Worm (Caenorhabditis elegans) whole organism, young adult: ENCODE data around the gene anmt-1.

Experiments used
- B0035.1 ChIP-seq: sonication (generic microtip); optimal IDR thresholded peaks from 2 replicates; lab custom pipeline; 2016; ENCODE audit warnings: missing genetic modification characterization, mild to moderate bottlenecking, missing compliant biosample characterization, missing genotype, missing genetic modification reagents
- B0336.3 ChIP-seq: fragments of 200-800 bp; sonication (Bioruptor generic); IDR thresholded peaks from 2 replicates; pipeline ENCODE4 v1.3.6; 2022; ENCODE audit warnings: missing genetic modification characterization, missing compliant biosample characterization
- F10E7.11 ChIP-seq: sonication (generic microtip); optimal IDR thresholded peaks from 2 replicates; lab custom pipeline; 2017; ENCODE audit warnings: mild to moderate bottlenecking, missing genetic modification characterization, moderate library complexity, missing compliant biosample characterization
- F22D6.2 ChIP-seq: sonication (generic microtip); optimal IDR thresholded peaks from 2 replicates; lab custom pipeline; 2016; ENCODE audit warnings: mild to moderate bottlenecking, missing genetic modification characterization, missing compliant biosample characterization
- F37B4.10 ChIP-seq: fragments of 200-800 bp; sonication (Bioruptor generic); IDR thresholded peaks from 2 replicates; pipeline ENCODE4 v1.3.6; 2022; ENCODE audit warnings: missing genetic modification characterization, missing compliant biosample characterization
- K11D2.4 ChIP-seq: fragments of 200-800 bp; sonication (Bioruptor generic); IDR thresholded peaks from 2 replicates; pipeline ENCODE4 v1.3.6; 2022; ENCODE audit warnings: missing genetic modification reagents, missing genetic modification characterization, missing compliant biosample characterization
- K12H6.12 ChIP-seq: fragments of 200-800 bp; sonication (Bioruptor generic); optimal IDR thresholded peaks from 2 replicates; lab custom pipeline; 2018; ENCODE audit warnings: mild to moderate bottlenecking, missing genetic modification characterization, missing compliant biosample characterization
- Y56A3A.18 ChIP-seq: fragments of 200-800 bp; sonication (Bioruptor generic); IDR thresholded peaks from 2 replicates; pipeline ENCODE4 v1.3.6; 2022; ENCODE audit warnings: missing genetic modification reagents, missing genetic modification characterization, missing compliant biosample characterization
- ama-1 ChIP-seq, 3 experiments: fragments of 150-350 bp in 1 of 3; sonication (generic microtip) in 2 of 3; optimal IDR thresholded peaks; 2 replicates each; lab custom pipeline; 2014 to 2018; ENCODE audit warnings: missing biosample characterization in 2 of 3, missing genetic modification characterization in 2 of 3, missing genetic modification reagents in 2 of 3
- atf-7 ChIP-seq: sonication (generic microtip); optimal IDR thresholded peaks from 2 replicates; lab custom pipeline; 2017; ENCODE audit warnings: mild to moderate bottlenecking, missing genetic modification characterization, missing compliant biosample characterization
- bed-1 ChIP-seq: fragments of 200-800 bp; sonication (Bioruptor generic); IDR thresholded peaks from 2 replicates; pipeline ENCODE4 v1.3.6; 2022; ENCODE audit warnings: missing genetic modification reagents, missing genetic modification characterization, missing compliant biosample characterization
- bed-2 ChIP-seq: fragments of 200-800 bp; sonication (Bioruptor generic); IDR thresholded peaks from 2 replicates; pipeline ENCODE4 v1.3.6; 2022; ENCODE audit warnings: missing genetic modification reagents, missing genetic modification characterization, missing compliant biosample characterization
- ccch-3 ChIP-seq: fragments of 200-800 bp; sonication (Bioruptor generic); optimal IDR thresholded peaks from 2 replicates; lab custom pipeline; 2018; ENCODE audit warnings: mild to moderate bottlenecking, missing genetic modification characterization, missing compliant biosample characterization
- cebp-1 ChIP-seq, 2 experiments: fragments of 200-800 bp in 1 of 2; sonication (Bioruptor generic) in 1 of 2; sonication (generic microtip) in 1 of 2; IDR thresholded peaks in 1 of 2; optimal IDR thresholded peaks in 1 of 2; 2 replicates each; pipeline versions ENCODE4 v1.3.6 to Lab custom; 2017 to 2022; ENCODE audit warnings: missing compliant biosample characterization in 2 of 2, missing genetic modification characterization in 2 of 2, mild to moderate bottlenecking in 1 of 2, missing genetic modification reagents in 1 of 2, moderate library complexity in 1 of 2
- ceh-100 ChIP-seq: fragments of 200-800 bp; sonication (Bioruptor generic); IDR thresholded peaks from 2 replicates; pipeline ENCODE4 v1.3.6; 2022; ENCODE audit warnings: missing genetic modification reagents, missing genetic modification characterization, missing compliant biosample characterization
- ceh-27 ChIP-seq: fragments of 200-800 bp; sonication (Bioruptor generic); optimal IDR thresholded peaks from 2 replicates; lab custom pipeline; 2018; ENCODE audit warnings: mild to moderate bottlenecking, missing genetic modification characterization, moderate library complexity, missing compliant biosample characterization
- ceh-58 ChIP-seq: fragments of 200-800 bp; sonication (Bioruptor generic); IDR thresholded peaks from 2 replicates; pipeline ENCODE4 v1.3.6; 2022; ENCODE audit warnings: missing genetic modification characterization, missing compliant biosample characterization
- die-1 ChIP-seq: sonication (generic microtip); optimal IDR thresholded peaks from 2 replicates; lab custom pipeline; 2016; ENCODE audit warnings: missing genotype, mild to moderate bottlenecking, missing genetic modification characterization, missing compliant biosample characterization
- dox-1 ChIP-seq: fragments of 200-800 bp; sonication (Bioruptor generic); IDR thresholded peaks from 2 replicates; pipeline ENCODE4 v1.3.6; 2022; ENCODE audit warnings: missing genetic modification reagents, missing genetic modification characterization, missing compliant biosample characterization
- ekl-4 ChIP-seq: fragments of 200-800 bp; sonication (Bioruptor generic); IDR thresholded peaks from 2 replicates; pipeline ENCODE4 v1.3.6; 2022; ENCODE audit warnings: missing genetic modification reagents, missing genetic modification characterization, missing compliant biosample characterization
- ets-4 ChIP-seq: fragments of 200-800 bp; sonication (Bioruptor generic); optimal IDR thresholded peaks from 2 replicates; lab custom pipeline; 2018; ENCODE audit warnings: mild to moderate bottlenecking, missing genetic modification characterization, missing compliant biosample characterization
- fkh-3 ChIP-seq: sonication (generic microtip); optimal IDR thresholded peaks from 2 replicates; lab custom pipeline; 2016; ENCODE audit warnings: mild to moderate bottlenecking, missing genetic modification characterization, missing compliant biosample characterization
- him-1 ChIP-seq: sonication (generic microtip); optimal IDR thresholded peaks from 2 replicates; lab custom pipeline; 2016; ENCODE audit warnings: missing genotype, missing genetic modification reagents, missing genetic modification characterization, missing compliant biosample characterization
- hmg-20 ChIP-seq: fragments of 200-800 bp; sonication (Bioruptor generic); IDR thresholded peaks from 2 replicates; pipeline ENCODE4 v1.3.6; 2022; ENCODE audit warnings: missing genetic modification reagents, missing genetic modification characterization, missing compliant biosample characterization
- hsf-1 ChIP-seq: fragments of 200-800 bp; sonication (Bioruptor generic); IDR thresholded peaks from 2 replicates; pipeline ENCODE4 v1.3.6; 2022; ENCODE audit warnings: missing genetic modification reagents, missing genetic modification characterization, missing compliant biosample characterization
- let-607 ChIP-seq, 2 experiments: fragments of 200-800 bp in 1 of 2; sonication (Bioruptor generic) in 1 of 2; sonication (generic microtip) in 1 of 2; optimal IDR thresholded peaks; 2 replicates each; lab custom pipeline; 2016 to 2018; ENCODE audit warnings: mild to moderate bottlenecking in 2 of 2, missing compliant biosample characterization in 2 of 2, missing genetic modification characterization in 2 of 2, moderate library complexity in 2 of 2, missing genotype in 1 of 2
- lin-40 ChIP-seq: sonication (generic microtip); optimal IDR thresholded peaks from 2 replicates; lab custom pipeline; 2016; ENCODE audit warnings: missing genetic modification characterization, mild to moderate bottlenecking, missing compliant biosample characterization, missing genotype, missing genetic modification reagents
- madf-8 ChIP-seq: fragments of 200-800 bp; sonication (Bioruptor generic); conservative IDR thresholded peaks from 2 replicates; pipeline ENCODE4 v1.3.6; 2022; ENCODE audit warnings: missing genetic modification reagents, missing genetic modification characterization, missing compliant biosample characterization
- mcd-1 ChIP-seq: fragments of 200-800 bp; sonication (Bioruptor generic); IDR thresholded peaks from 2 replicates; pipeline ENCODE4 v1.3.6; 2022; ENCODE audit warnings: missing genetic modification reagents, missing genetic modification characterization, missing compliant biosample characterization
- mel-28 ChIP-seq: sonication (generic microtip); optimal IDR thresholded peaks from 2 replicates; lab custom pipeline; 2016; ENCODE audit warnings: borderline replicate concordance, mild to moderate bottlenecking, missing genetic modification characterization, missing compliant biosample characterization
- nhr-27 ChIP-seq: fragments of 200-800 bp; sonication (Bioruptor generic); optimal IDR thresholded peaks from 2 replicates; lab custom pipeline; 2018; ENCODE audit warnings: mild to moderate bottlenecking, missing genetic modification characterization, moderate library complexity, missing compliant biosample characterization
- nhr-80 ChIP-seq: sonication (generic microtip); optimal IDR thresholded peaks from 2 replicates; lab custom pipeline; 2016; ENCODE audit warnings: missing genetic modification characterization, missing compliant biosample characterization
- rpc-1 ChIP-seq, 2 experiments: fragments of 150-350 bp in 1 of 2; sonication (generic microtip) in 1 of 2; optimal IDR thresholded peaks; 2 replicates each; lab custom pipeline; 2014 to 2018; ENCODE audit warnings: missing biosample characterization in 1 of 2, missing genetic modification characterization in 1 of 2, missing genetic modification reagents in 1 of 2, missing genotype in 1 of 2
- sea-2 ChIP-seq: fragments of 200-800 bp; sonication (Bioruptor generic); IDR thresholded peaks from 2 replicates; pipeline ENCODE4 v1.3.6; 2022; ENCODE audit warnings: missing genetic modification characterization, missing compliant biosample characterization
- snpc-4 ChIP-seq, 5 experiments: fragments of 150-350 bp in 1 of 5; sonication (generic microtip) in 4 of 5; optimal IDR thresholded peaks; 2 replicates each; lab custom pipeline; 2014 to 2018; ENCODE audit warnings: missing genetic modification characterization in 5 of 5, missing biosample characterization in 3 of 5, antibody characterized with exemption in 2 of 5, mild to moderate bottlenecking in 2 of 5, missing compliant biosample characterization in 2 of 5, missing genotype in 2 of 5, moderate library complexity in 2 of 5, missing genetic modification reagents in 1 of 5
- somi-1 ChIP-seq: fragments of 200-800 bp; sonication (Bioruptor generic); optimal IDR thresholded peaks from 2 replicates; lab custom pipeline; 2018; ENCODE audit warnings: mild to moderate bottlenecking, missing genetic modification characterization, missing compliant biosample characterization
- tbp1 ChIP-seq: fragments of 200-800 bp; sonication (Bioruptor generic); optimal IDR thresholded peaks from 2 replicates; lab custom pipeline; 2018; ENCODE audit warnings: mild to moderate bottlenecking, missing genetic modification characterization, missing compliant biosample characterization
- ztf-28 ChIP-seq: fragments of 200-800 bp; sonication (Bioruptor generic); IDR thresholded peaks from 2 replicates; pipeline ENCODE4 v1.3.6; 2022; ENCODE audit warnings: missing genetic modification reagents, missing genetic modification characterization, missing compliant biosample characterization
- ztf-3 ChIP-seq: fragments of 200-800 bp; sonication (Bioruptor generic); optimal IDR thresholded peaks from 2 replicates; lab custom pipeline; 2018; ENCODE audit warnings: mild to moderate bottlenecking, missing genetic modification characterization, missing compliant biosample characterization

Gene anmt-1

ce11 chrIII:8656055-8656454 is 28.6 kb upstream of the anmt-1 start:
- TF ChIP-seq B0336.3 (no peak), cebp-1 (GFP tag; IDR thresholded peaks at IDR 0.05; lab: Robert Waterston, UW) (no peak), cebp-1 (tag; optimal IDR thresholded peaks at IDR 0.05; lab: Kevin White, UChicago) (peak; percentile 29)

DNA sequence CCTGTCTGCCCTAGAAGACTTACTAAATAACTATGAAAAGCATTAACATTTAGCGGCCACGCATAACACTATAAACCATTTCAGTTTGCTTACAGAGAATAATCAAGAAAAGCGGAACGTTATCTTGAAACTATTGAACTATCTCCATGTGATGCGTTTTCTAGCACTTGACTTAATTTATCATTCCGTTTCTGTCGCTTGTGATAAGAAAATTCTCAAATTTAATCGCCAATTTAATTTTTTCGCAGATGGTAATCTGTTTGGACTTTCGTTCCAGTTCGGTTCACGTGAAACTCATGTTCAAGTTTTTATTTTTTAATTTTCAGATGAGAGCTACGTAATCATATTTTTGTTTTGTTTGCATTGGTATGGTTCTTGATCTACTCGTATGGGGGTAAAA is 27.7 kb upstream of the anmt-1 start:
- TF ChIP-seq cebp-1 (GFP tag; IDR thresholded peaks at IDR 0.05; lab: Robert Waterston, UW) (no peak), cebp-1 (tag; optimal IDR thresholded peaks at IDR 0.05; lab: Kevin White, UChicago) (peak; percentile 21), nhr-80 (peak; percentile 76), F37B4.10 (GFP tag; lab: Robert Waterston, UW) (no peak), lin-40 (tag; lab: Kevin White, UChicago) (peak; percentile 10), tbp1 (peak; percentile 47), him-1 (tag; lab: Kevin White, UChicago) (no peak), let-607 (tag; optimal IDR thresholded peaks at IDR 0.05; lab: Kevin White, UChicago) (peak in 1 of 2 experiments; percentile 20)
- TF ChIP-seq, all 124 proteins: peak for 5

ce11 chrIII:8657676-8658366 is 26.8 kb upstream of the anmt-1 start:
- no peak for TF ChIP-seq F10E7.11
- TF ChIP-seq rpc-1 (optimal IDR thresholded peaks at IDR 0.05; lab: Kevin White, UChicago) = no peak
- no peak for TF ChIP-seq rpc-1 (tag; optimal IDR thresholded peaks at IDR 0.05; lab: Kevin White, UChicago)
- no peak for TF ChIP-seq ccch-3
- no peak for TF ChIP-seq mel-28
- peak; percentile 41 for TF ChIP-seq ets-4 (GFP tag; lab: Kevin White, UChicago)
- TF ChIP-seq ama-1 (optimal IDR thresholded peaks at IDR 0.05; lab: Kevin White, UChicago) = peak; percentile 34
- TF ChIP-seq ama-1 (GFP tag; optimal IDR thresholded peaks at IDR 0.05; lab: Kevin White, UChicago) = no peak
- TF ChIP-seq F37B4.10 (GFP tag; lab: Robert Waterston, UW) = 0 out of 2 replicates have a peak, but pooled peaks have one; percentile 62
- TF ChIP-seq, all 124 proteins: peak for 3

ce11 chrIII:8658367-8658761 is 26.2 kb upstream of the anmt-1 start:
- TF ChIP-seq Y56A3A.18 (GFP tag; lab: Robert Waterston, UW) = no peak
- peak; percentile 77 for TF ChIP-seq atf-7 (tag; lab: Kevin White, UChicago)
- peak in 1 of 2 experiments; percentile 85 for TF ChIP-seq let-607 (tag; optimal IDR thresholded peaks at IDR 0.05; lab: Kevin White, UChicago)
- no peak for TF ChIP-seq hmg-20 (GFP tag; lab: Robert Waterston, UW)
- 0 out of 2 replicates have a peak, but pooled peaks have one; percentile 18 for TF ChIP-seq ekl-4
- TF ChIP-seq madf-8 (GFP tag; lab: Robert Waterston, UW) = no peak
- peak; percentile 52 for TF ChIP-seq die-1 (tag; lab: Kevin White, UChicago)
- peak; percentile 46 for TF ChIP-seq ceh-27 (GFP tag; lab: Kevin White, UChicago)
- peak; percentile 80 for TF ChIP-seq F22D6.2
- peak; percentile 91 for TF ChIP-seq B0336.3
- TF ChIP-seq nhr-80 = peak; percentile 81
- TF ChIP-seq ztf-3 (GFP tag; lab: Kevin White, UChicago) = peak; percentile 5
- TF ChIP-seq B0035.1 = no peak
- TF ChIP-seq ztf-28 (GFP tag; lab: Robert Waterston, UW) = no peak
- TF ChIP-seq somi-1 (GFP tag; lab: Kevin White, UChicago) = peak; percentile 94
- peak; percentile 74 for TF ChIP-seq K11D2.4 (GFP tag; lab: Robert Waterston, UW)
- TF ChIP-seq snpc-4 (GFP tag; optimal IDR thresholded peaks at IDR 0.05; lab: Kevin White, UChicago) = no peak
- peak in 3 of 4 experiments; percentile 52 to 64 (median 60) for TF ChIP-seq snpc-4 (tag; optimal IDR thresholded peaks at IDR 0.05; lab: Kevin White, UChicago)
- TF ChIP-seq nhr-27 (tag; lab: Kevin White, UChicago) = no peak
- peak; percentile 91 for TF ChIP-seq hsf-1 (GFP tag; lab: Robert Waterston, UW)
- no peak for TF ChIP-seq ceh-58 (GFP tag; lab: Robert Waterston, UW)
- TF ChIP-seq mcd-1 (GFP tag; lab: Robert Waterston, UW) = peak; percentile 46; the same call in 1 of the 2 replicates
- no peak for TF ChIP-seq sea-2
- no peak for TF ChIP-seq cebp-1 (GFP tag; IDR thresholded peaks at IDR 0.05; lab: Robert Waterston, UW)
- peak; percentile 81 for TF ChIP-seq cebp-1 (tag; optimal IDR thresholded peaks at IDR 0.05; lab: Kevin White, UChicago)
- no peak for TF ChIP-seq ceh-100 (GFP tag; lab: Robert Waterston, UW)
- TF ChIP-seq bed-2 = no peak
- no peak for TF ChIP-seq fkh-3 (tag; lab: Kevin White, UChicago)
- TF ChIP-seq bed-1 (GFP tag; lab: Robert Waterston, UW) = 0 out of 2 replicates have a peak, but pooled peaks have one; percentile 79
- peak; percentile 91 for TF ChIP-seq lin-40 (tag; lab: Kevin White, UChicago)
- TF ChIP-seq K12H6.12 (tag; lab: Kevin White, UChicago) = peak; percentile 96
- TF ChIP-seq dox-1 = peak; percentile 52; the same call in 1 of the 2 replicates
